Worm (Caenorhabditis elegans) whole organism, young adult: ENCODE measurements around the gene ntl-4.

ENCODE experiments used
- F22D6.2 ChIP-seq: sonication (generic microtip); optimal IDR thresholded peaks from 2 replicates; lab custom pipeline; 2016; ENCODE audit warnings: mild to moderate bottlenecking, missing genetic modification characterization, missing compliant biosample characterization
- F57A8.1 ChIP-seq: fragments of 200-800 bp; sonication (Bioruptor generic); optimal IDR thresholded peaks from 2 replicates; lab custom pipeline; 2018; ENCODE audit warnings: mild to moderate bottlenecking, missing genetic modification characterization, moderate library complexity, missing compliant biosample characterization
- Y79H2A.3 ChIP-seq: fragments of 200-800 bp; sonication (Bioruptor generic); conservative IDR thresholded peaks from 2 replicates; pipeline ENCODE4 v1.3.6; 2022; ENCODE audit warnings: missing genetic modification reagents, missing genetic modification characterization, missing compliant biosample characterization
- athp-1 ChIP-seq: sonication (generic microtip); optimal IDR thresholded peaks from 2 replicates; lab custom pipeline; 2017; ENCODE audit warnings: mild to moderate bottlenecking, missing genetic modification characterization, missing compliant biosample characterization
- attf-3 ChIP-seq: fragments of 200-800 bp; sonication (Bioruptor generic); conservative IDR thresholded peaks from 2 replicates; pipeline ENCODE4 v1.3.6; 2022; ENCODE audit warnings: missing genetic modification reagents, missing genetic modification characterization, missing compliant biosample characterization
- ceh-91 ChIP-seq: fragments of 200-800 bp; sonication (Bioruptor generic); IDR thresholded peaks from 2 replicates; pipeline ENCODE4 v1.3.6; 2022; ENCODE audit warnings: missing genetic modification reagents, missing genetic modification characterization, missing compliant biosample characterization
- hrde-1 ChIP-seq: sonication (generic microtip); optimal IDR thresholded peaks from 2 replicates; lab custom pipeline; 2016; ENCODE audit warnings: missing genetic modification characterization, mild to moderate bottlenecking, missing compliant biosample characterization, moderate library complexity, missing genotype, missing genetic modification reagents, borderline replicate concordance
- lin-54 ChIP-seq: fragments of 200-800 bp; sonication (Bioruptor generic); optimal IDR thresholded peaks from 2 replicates; lab custom pipeline; 2018; ENCODE audit warnings: mild to moderate bottlenecking, missing genetic modification characterization, missing compliant biosample characterization
- pha-4 ChIP-seq: fragments of 150-350 bp; sonication (generic microtip); optimal IDR thresholded peaks from 2 replicates; lab custom pipeline; 2014; ENCODE audit warnings: missing biosample characterization, missing genetic modification reagents, missing genetic modification characterization
- somi-1 ChIP-seq: fragments of 200-800 bp; sonication (Bioruptor generic); optimal IDR thresholded peaks from 2 replicates; lab custom pipeline; 2018; ENCODE audit warnings: mild to moderate bottlenecking, missing genetic modification characterization, missing compliant biosample characterization
- tbp1 ChIP-seq: fragments of 200-800 bp; sonication (Bioruptor generic); optimal IDR thresholded peaks from 2 replicates; lab custom pipeline; 2018; ENCODE audit warnings: mild to moderate bottlenecking, missing genetic modification characterization, missing compliant biosample characterization
- unc-130 ChIP-seq: sonication (generic microtip); optimal IDR thresholded peaks from 2 replicates; lab custom pipeline; 2016; ENCODE audit warnings: missing genetic modification reagents, missing genetic modification characterization, missing compliant biosample characterization
- ztf-25 ChIP-seq: fragments of 200-800 bp; sonication (Bioruptor generic); IDR thresholded peaks from 2 replicates; pipeline ENCODE4 v1.3.6; 2022; ENCODE audit warnings: missing genetic modification reagents, missing genetic modification characterization, missing compliant biosample characterization

DNA sequence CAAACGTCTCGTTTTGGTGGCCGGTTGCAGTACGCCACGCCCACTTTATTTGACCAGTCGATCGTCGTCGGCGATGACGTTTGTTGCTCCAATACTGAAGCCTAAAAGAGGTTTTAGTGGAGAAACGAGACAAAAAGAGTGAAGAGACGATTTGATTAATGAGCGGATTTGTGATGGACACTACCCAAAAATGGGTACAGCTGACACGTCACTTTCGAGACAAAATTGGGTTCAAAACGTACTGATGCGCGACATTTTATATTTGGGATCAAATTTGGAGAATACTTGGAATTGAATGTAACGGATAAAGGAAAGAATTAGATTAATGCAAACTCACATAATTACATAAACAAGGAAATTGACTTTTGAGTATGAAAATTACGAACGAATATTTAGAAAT lies 12.9 kb upstream of the ntl-4 start, which contains the start of gene ilys-4:
- TF ChIP-seq unc-130 (GFP tag; lab: Kevin White, UChicago), result no peak
- TF ChIP-seq hrde-1 (tag; lab: Kevin White, UChicago), result no peak
- no peak for TF ChIP-seq ztf-25 (GFP tag; lab: Robert Waterston, UW)
- no peak for TF ChIP-seq lin-54 (GFP tag; lab: Kevin White, UChicago)
- no peak for TF ChIP-seq F57A8.1 (GFP tag; lab: Kevin White, UChicago)
- TF ChIP-seq F22D6.2 (tag; lab: Kevin White, UChicago), result no peak
- no peak for TF ChIP-seq attf-3 (GFP tag; lab: Robert Waterston, UW)
- TF ChIP-seq athp-1 (tag; lab: Kevin White, UChicago), result no peak
- no peak for TF ChIP-seq pha-4 (tag; lab: Kevin White, UChicago)
- no peak for TF ChIP-seq somi-1 (GFP tag; lab: Kevin White, UChicago)
- TF ChIP-seq ceh-91 (GFP tag; lab: Robert Waterston, UW), result no peak
- no peak for TF ChIP-seq Y79H2A.3 (GFP tag; lab: Robert Waterston, UW)
- TF ChIP-seq tbp1 (GFP tag; lab: Kevin White, UChicago), result no peak
